Worm (Caenorhabditis elegans) whole organism, L4 larva: ENCODE results near the gene tomm-20.

Source experiments
- F26F4.8 ChIP-seq: fragments of 200-800 bp; sonication (Bioruptor generic); conservative IDR thresholded peaks from 2 replicates; pipeline ENCODE4 v1.3.6; 2022; ENCODE audit warnings: missing genetic modification characterization, missing compliant biosample characterization
- F37D6.2 ChIP-seq: sonication (generic microtip); optimal IDR thresholded peaks from 2 replicates; lab custom pipeline; 2016; ENCODE audit warnings: mild to moderate bottlenecking, missing genetic modification characterization, missing compliant biosample characterization
- F44E2.7 ChIP-seq: fragments of 200-800 bp; sonication (Bioruptor generic); IDR thresholded peaks from 2 replicates; pipeline ENCODE4 v2.1.2; 2022; ENCODE audit warnings: missing genetic modification characterization, missing compliant biosample characterization
- R02D3.7 ChIP-seq: fragments of 150-350 bp; sonication (generic microtip); optimal IDR thresholded peaks from 3 replicates; lab custom pipeline; 2014; ENCODE audit warnings: missing biosample characterization, missing genetic modification characterization
- T20F7.1 ChIP-seq: fragments of 200-800 bp; sonication (Bioruptor generic); optimal IDR thresholded peaks from 2 replicates; lab custom pipeline; 2018; ENCODE audit warnings: mild to moderate bottlenecking, missing genetic modification characterization, missing compliant biosample characterization
- Y48G9A.11 ChIP-seq: fragments of 200-800 bp; sonication (Bioruptor generic); IDR thresholded peaks from 2 replicates; pipeline ENCODE4 v1.3.6; 2022; ENCODE audit warnings: missing genetic modification reagents, missing genetic modification characterization, missing compliant biosample characterization
- Y5F2A.4 ChIP-seq: fragments of 200-800 bp; sonication (Bioruptor generic); optimal IDR thresholded peaks from 2 replicates; lab custom pipeline; 2018; ENCODE audit warnings: mild to moderate bottlenecking, missing genetic modification characterization, missing compliant biosample characterization
- Y75B8A.6 ChIP-seq: fragments of 200-800 bp; sonication (Bioruptor generic); IDR thresholded peaks from 2 replicates; pipeline ENCODE4 v1.3.6; 2022; ENCODE audit warnings: missing genetic modification reagents, missing genetic modification characterization, missing compliant biosample characterization
- ZK546.5 ChIP-seq, 2 experiments: sonication (generic microtip); optimal IDR thresholded peaks; 2 replicates each; lab custom pipeline; 2017; ENCODE audit warnings: missing biosample characterization in 2 of 2, missing genetic modification characterization in 2 of 2
- aha-1 ChIP-seq: fragments of 150-350 bp; peaks from one replicate; lab custom pipeline; 2014; ENCODE audit warnings: missing biosample characterization, missing genetic modification characterization
- aly-2 ChIP-seq: sonication (generic microtip); optimal IDR thresholded peaks from 2 replicates; lab custom pipeline; 2018; ENCODE audit warnings: missing biosample characterization, missing genetic modification characterization
- arid-1 ChIP-seq: fragments of 200-800 bp; sonication (Bioruptor generic); conservative IDR thresholded peaks from 2 replicates; pipeline ENCODE4 v1.3.6; 2022; ENCODE audit warnings: missing genetic modification reagents, missing genetic modification characterization, missing compliant biosample characterization
- ceh-82 ChIP-seq: sonication (generic microtip); optimal IDR thresholded peaks from 2 replicates; lab custom pipeline; 2017; ENCODE audit warnings: missing biosample characterization, missing genetic modification characterization
- daf-12 ChIP-seq: fragments of 150-350 bp; optimal IDR thresholded peaks from 2 replicates; lab custom pipeline; 2014; ENCODE audit warnings: missing biosample characterization, missing genetic modification reagents, missing genetic modification characterization
- daf-8 ChIP-seq: fragments of 200-800 bp; sonication (Bioruptor generic); IDR thresholded peaks from 2 replicates; pipeline ENCODE4 v1.3.6; 2022; ENCODE audit warnings: missing genetic modification characterization, missing compliant biosample characterization
- dmd-6 ChIP-seq: fragments of 200-800 bp; sonication (Bioruptor generic); IDR thresholded peaks from 2 replicates; pipeline ENCODE4 v1.3.6; 2022; ENCODE audit warnings: missing genetic modification reagents, missing genetic modification characterization, missing compliant biosample characterization
- dmd-8 ChIP-seq: fragments of 200-800 bp; sonication (Bioruptor generic); IDR thresholded peaks from 2 replicates; pipeline ENCODE4 v1.3.6; 2022; ENCODE audit warnings: missing genetic modification characterization, missing compliant biosample characterization
- dpl-1 ChIP-seq: fragments of 150-350 bp; optimal IDR thresholded peaks from 2 replicates; lab custom pipeline; 2014; ENCODE audit warnings: missing biosample characterization, missing genetic modification reagents, missing genetic modification characterization
- egl-27 ChIP-seq: sonication (generic microtip); optimal IDR thresholded peaks from 3 replicates; lab custom pipeline; 2017; ENCODE audit warnings: missing biosample characterization, missing genetic modification reagents, missing genetic modification characterization
- egl-43 ChIP-seq: fragments of 200-800 bp; sonication (Bioruptor generic); IDR thresholded peaks from 2 replicates; pipeline ENCODE4 v1.3.6; 2022; ENCODE audit warnings: missing genetic modification reagents, missing genetic modification characterization, missing compliant biosample characterization
- hif-1 ChIP-seq, 2 experiments: sonication (generic microtip); optimal IDR thresholded peaks; 2 replicates each; lab custom pipeline; 2016 to 2017; ENCODE audit warnings: missing compliant biosample characterization in 2 of 2, missing genetic modification characterization in 2 of 2, missing genetic modification reagents in 2 of 2, missing genotype in 2 of 2, mild to moderate bottlenecking in 1 of 2
- hmg-1.1 ChIP-seq: fragments of 200-800 bp; sonication (Bioruptor generic); IDR thresholded peaks from 2 replicates; pipeline ENCODE4 v1.3.6; 2022; ENCODE audit warnings: missing genetic modification reagents, missing genetic modification characterization, missing compliant biosample characterization
- lin-15B ChIP-seq: fragments of 150-350 bp; sonication (generic microtip); optimal IDR thresholded peaks from 3 replicates; lab custom pipeline; 2014; ENCODE audit warnings: missing biosample characterization, missing genetic modification characterization
- lin-29 ChIP-seq: fragments of 200-800 bp; sonication (Bioruptor generic); IDR thresholded peaks from 2 replicates; pipeline ENCODE4 v1.3.6; 2022; ENCODE audit warnings: missing genetic modification reagents, missing genetic modification characterization, missing compliant biosample characterization
- lin-39 ChIP-seq: fragments of 150-350 bp; optimal IDR thresholded peaks from 2 replicates; lab custom pipeline; 2014; ENCODE audit warnings: missing biosample characterization, missing genetic modification reagents, missing genetic modification characterization
- lsy-2 ChIP-seq, 2 experiments: fragments of 150-350 bp in 1 of 2; sonication (generic microtip) in 1 of 2; optimal IDR thresholded peaks; 2 replicates each; lab custom pipeline; 2014 to 2017; ENCODE audit warnings: missing biosample characterization in 2 of 2, missing genetic modification characterization in 2 of 2
- madf-5 ChIP-seq, 2 experiments: fragments of 200-800 bp; sonication (Bioruptor generic); IDR thresholded peaks; 2 replicates each; pipeline ENCODE4 v1.3.6; 2022; ENCODE audit warnings: missing compliant biosample characterization in 2 of 2, missing genetic modification characterization in 2 of 2
- mdl-1 ChIP-seq, 2 experiments: fragments of 150-350 bp in 1 of 2; sonication (generic microtip) in 1 of 2; optimal IDR thresholded peaks; 2 replicates each; lab custom pipeline; 2014 to 2017; ENCODE audit warnings: missing biosample characterization in 2 of 2, missing genetic modification characterization in 2 of 2
- mxl-3 ChIP-seq: fragments of 200-800 bp; sonication (Bioruptor generic); optimal IDR thresholded peaks from 2 replicates; lab custom pipeline; 2018; ENCODE audit warnings: mild to moderate bottlenecking, missing genetic modification characterization, missing compliant biosample characterization
- nhr-10 ChIP-seq: fragments of 150-350 bp; optimal IDR thresholded peaks from 2 replicates; lab custom pipeline; 2014; ENCODE audit warnings: missing biosample characterization, missing genetic modification characterization
- nhr-102 ChIP-seq: sonication (generic microtip); optimal IDR thresholded peaks from 2 replicates; lab custom pipeline; 2016; ENCODE audit warnings: mild to moderate bottlenecking, missing genetic modification characterization, moderate library complexity, missing compliant biosample characterization
- nhr-11 ChIP-seq: fragments of 150-350 bp; optimal IDR thresholded peaks from 2 replicates; lab custom pipeline; 2014; ENCODE audit warnings: missing biosample characterization, missing genetic modification characterization
- nhr-111 ChIP-seq: fragments of 200-800 bp; sonication (Bioruptor generic); optimal IDR thresholded peaks from 2 replicates; lab custom pipeline; 2018; ENCODE audit warnings: mild to moderate bottlenecking, missing genetic modification characterization, missing compliant biosample characterization
- nhr-25 ChIP-seq: sonication (generic microtip); optimal IDR thresholded peaks from 2 replicates; lab custom pipeline; 2017; ENCODE audit warnings: missing genetic modification characterization, mild to moderate bottlenecking, missing compliant biosample characterization, antibody characterized with exemption, moderate library complexity, borderline replicate concordance; ENCODE audit not compliant: insufficient read depth
- nhr-41 ChIP-seq: fragments of 200-800 bp; sonication (Bioruptor generic); IDR thresholded peaks from 2 replicates; pipeline ENCODE4 v1.3.6; 2022; ENCODE audit warnings: missing genetic modification reagents, missing genetic modification characterization, missing compliant biosample characterization
- nhr-42 ChIP-seq: fragments of 200-800 bp; sonication (Bioruptor generic); IDR thresholded peaks from 2 replicates; pipeline ENCODE4 v1.3.6; 2022; ENCODE audit warnings: missing genetic modification characterization, missing compliant biosample characterization
- nhr-6 ChIP-seq: fragments of 150-350 bp; optimal IDR thresholded peaks from 2 replicates; lab custom pipeline; 2014; ENCODE audit warnings: missing biosample characterization, missing genetic modification characterization
- nhr-76 ChIP-seq: fragments of 150-350 bp; optimal IDR thresholded peaks from 2 replicates; lab custom pipeline; 2014; ENCODE audit warnings: missing biosample characterization, missing genetic modification characterization
- php-3 ChIP-seq: fragments of 200-800 bp; sonication (Bioruptor generic); IDR thresholded peaks from 2 replicates; pipeline ENCODE4 v1.3.6; 2022; ENCODE audit warnings: missing genetic modification reagents, missing genetic modification characterization, missing compliant biosample characterization
- rbr-2 ChIP-seq: sonication (generic microtip); optimal IDR thresholded peaks from 2 replicates; lab custom pipeline; 2016; ENCODE audit warnings: missing genotype, missing genetic modification characterization, missing compliant biosample characterization
- sdz-12 ChIP-seq: fragments of 200-800 bp; sonication (Bioruptor generic); optimal IDR thresholded peaks from 2 replicates; lab custom pipeline; 2018; ENCODE audit warnings: mild to moderate bottlenecking, missing genetic modification characterization, missing compliant biosample characterization
- spr-3 ChIP-seq: fragments of 200-800 bp; sonication (Bioruptor generic); optimal IDR thresholded peaks from 2 replicates; lab custom pipeline; 2018; ENCODE audit warnings: mild to moderate bottlenecking, missing genetic modification characterization, missing compliant biosample characterization
- unc-130 ChIP-seq: sonication (generic microtip); optimal IDR thresholded peaks from 2 replicates; lab custom pipeline; 2016; ENCODE audit warnings: missing genetic modification reagents, missing genetic modification characterization, missing compliant biosample characterization
- unc-39 ChIP-seq: sonication (generic microtip); optimal IDR thresholded peaks from 2 replicates; lab custom pipeline; 2017; ENCODE audit warnings: missing biosample characterization, missing genetic modification characterization
- unc-62 ChIP-seq, 3 experiments: fragments of 150-350 bp in 1 of 3; sonication (generic microtip); optimal IDR thresholded peaks in 2 of 3; peaks in 1 of 3; 1 replicate in 1 of 3; 2 replicates in 2 of 3; lab custom pipeline; 2014 to 2017; ENCODE audit warnings: missing biosample characterization in 3 of 3, missing genetic modification characterization in 3 of 3, missing genetic modification reagents in 3 of 3, missing genotype in 1 of 3
- vab-7 ChIP-seq: fragments of 200-800 bp; sonication (Bioruptor generic); IDR thresholded peaks from 2 replicates; pipeline ENCODE4 v1.3.6; 2022; ENCODE audit warnings: missing genetic modification reagents, missing genetic modification characterization, missing compliant biosample characterization
- zfp-2 ChIP-seq: sonication (generic microtip); optimal IDR thresholded peaks from 2 replicates; lab custom pipeline; 2016; ENCODE audit warnings: mild to moderate bottlenecking, missing genetic modification characterization, missing compliant biosample characterization
- zfp-3 ChIP-seq: fragments of 200-800 bp; sonication (Bioruptor generic); conservative IDR thresholded peaks from 2 replicates; pipeline ENCODE4 v1.3.6; 2022; ENCODE audit warnings: missing genetic modification reagents, missing genetic modification characterization, missing compliant biosample characterization
- zip-11 ChIP-seq: fragments of 200-800 bp; sonication (Bioruptor generic); IDR thresholded peaks from 2 replicates; pipeline ENCODE4 v1.3.6; 2022; ENCODE audit warnings: missing genetic modification characterization, missing compliant biosample characterization
- zip-2 ChIP-seq: fragments of 150-350 bp; optimal IDR thresholded peaks from 2 replicates; lab custom pipeline; 2014; ENCODE audit warnings: missing biosample characterization, missing genetic modification characterization

The tomm-20 gene

ce11 chrV:12303453-12304077, 39.7 kb downstream of the tomm-20 start (continued):
- TF ChIP-seq nhr-41 (GFP tag; lab: Robert Waterston, UW) = peak; percentile 100
- TF ChIP-seq rbr-2 (tag; lab: Kevin White, UChicago) = peak; percentile 94
- peak; percentile 97 for TF ChIP-seq spr-3 (GFP tag; lab: Kevin White, UChicago)
- TF ChIP-seq R02D3.7 (tag; lab: Kevin White, UChicago) = peak; percentile 35
- TF ChIP-seq lsy-2 (tag; optimal IDR thresholded peaks at IDR 0.05; lab: Kevin White, UChicago) = peak; percentile 58 to 86
- TF ChIP-seq nhr-76 = no peak
- peak; percentile 94 for TF ChIP-seq aly-2 (tag; lab: Kevin White, UChicago)
- TF ChIP-seq unc-39 (tag; lab: Kevin White, UChicago) = no peak
- peak; percentile 89 for TF ChIP-seq F37D6.2 (tag; lab: Kevin White, UChicago)
- peak; percentile 99 for TF ChIP-seq arid-1 (GFP tag; lab: Robert Waterston, UW)
- peak; percentile 99 for TF ChIP-seq vab-7 (GFP tag; lab: Robert Waterston, UW)
- TF ChIP-seq Y5F2A.4 = peak; percentile 98
- peak; percentile 100 for TF ChIP-seq egl-43 (GFP tag; lab: Robert Waterston, UW)
- TF ChIP-seq dmd-8 (GFP tag; lab: Robert Waterston, UW) = peak; percentile 100
- peak; percentile 47 for TF ChIP-seq nhr-11 (tag; lab: Kevin White, UChicago)
- TF ChIP-seq dmd-6 (GFP tag; lab: Robert Waterston, UW) = peak; percentile 88
- TF ChIP-seq T20F7.1 (GFP tag; lab: Kevin White, UChicago) = peak; percentile 86
- TF ChIP-seq lin-15B (tag; lab: Kevin White, UChicago) = no peak
- peak; percentile 96 for TF ChIP-seq Y48G9A.11 (GFP tag; lab: Robert Waterston, UW)
- peak; percentile 83 for TF ChIP-seq unc-130 (GFP tag; lab: Kevin White, UChicago)
- peak; percentile 100 for TF ChIP-seq F26F4.8 (GFP tag; lab: Robert Waterston, UW)
- no peak for TF ChIP-seq ceh-82 (tag; lab: Kevin White, UChicago)
- peak; percentile 94 for TF ChIP-seq zfp-3 (GFP tag; lab: Robert Waterston, UW)
- no peak for TF ChIP-seq daf-12
- TF ChIP-seq madf-5 (GFP tag; IDR thresholded peaks at IDR 0.05; lab: Robert Waterston, UW) = peak; percentile 100
- TF ChIP-seq nhr-6 = peak; percentile 91
- peak; percentile 80 for TF ChIP-seq zfp-2 (tag; lab: Kevin White, UChicago)
- TF ChIP-seq nhr-10 (tag; lab: Kevin White, UChicago) = no peak
- TF ChIP-seq F44E2.7 (GFP tag; lab: Robert Waterston, UW) = peak; percentile 100
- TF ChIP-seq nhr-102 (tag; lab: Kevin White, UChicago) = peak; percentile 95
- peak; percentile 63 for TF ChIP-seq dpl-1 (GFP tag; lab: Kevin White, UChicago)
- TF ChIP-seq php-3 = peak; percentile 99
- peak; percentile 98 for TF ChIP-seq sdz-12
- peak in 1 of 2 experiments; percentile 23 for TF ChIP-seq ZK546.5 (tag; optimal IDR thresholded peaks at IDR 0.05; lab: Kevin White, UChicago)
- TF ChIP-seq nhr-25 (tag; lab: Kevin White, UChicago) = peak; percentile 53
- peak; percentile 94 for TF ChIP-seq zip-11 (GFP tag; lab: Robert Waterston, UW)
- peak; percentile 13 to 49 for TF ChIP-seq mdl-1 (tag; optimal IDR thresholded peaks at IDR 0.05; lab: Kevin White, UChicago)
- peak; percentile 98 for TF ChIP-seq hmg-1.1
- peak; percentile 94 for TF ChIP-seq lin-29
- TF ChIP-seq daf-8 (GFP tag; lab: Robert Waterston, UW) = peak; percentile 96
- peak; percentile 76 to 81 for TF ChIP-seq hif-1 (tag; optimal IDR thresholded peaks at IDR 0.05; lab: Kevin White, UChicago)
- TF ChIP-seq zip-2 (tag; lab: Kevin White, UChicago) = peak; percentile 60
- no peak for TF ChIP-seq lin-39 (tag; lab: Kevin White, UChicago)
- TF ChIP-seq mxl-3 = peak; percentile 91
- peak; percentile 93 for TF ChIP-seq aha-1 (tag; lab: Kevin White, UChicago)
- peak; percentile 96 for TF ChIP-seq nhr-42 (GFP tag; lab: Robert Waterston, UW)
- TF ChIP-seq unc-62 (GFP tag; optimal IDR thresholded peaks at IDR 0.05 in 1 of 2; lab: Kevin White, UChicago) = peak in 1 of 2 experiments; percentile 86
- no peak for TF ChIP-seq unc-62 (tag; optimal IDR thresholded peaks at IDR 0.05; lab: Kevin White, UChicago)
- TF ChIP-seq nhr-111 = peak; percentile 100
- peak; percentile 96 for TF ChIP-seq Y75B8A.6 (GFP tag; lab: Robert Waterston, UW)
- TF ChIP-seq egl-27 (tag; lab: Kevin White, UChicago) = peak; percentile 38
